Worm (Caenorhabditis elegans) whole organism, mixed stage, embryonic: ENCODE results near the gene cest-26.

Experiments
- ceh-43 ChIP-seq: fragments of 200-800 bp; sonication (Bioruptor generic); optimal IDR thresholded peaks from 2 replicates; lab custom pipeline; 2018; ENCODE audit warnings: mild to moderate bottlenecking, missing genetic modification characterization, moderate library complexity, missing compliant biosample characterization
- ces-1 ChIP-seq: fragments of 150-350 bp; optimal IDR thresholded peaks from 2 replicates; lab custom pipeline; 2014; ENCODE audit warnings: missing biosample characterization, missing genetic modification reagents, missing genetic modification characterization
- elt-3 ChIP-seq: fragments of 150-350 bp; optimal IDR thresholded peaks from 2 replicates; lab custom pipeline; 2014; ENCODE audit warnings: missing biosample characterization, missing genetic modification characterization
- lin-13 ChIP-seq: fragments of 150-350 bp; optimal IDR thresholded peaks from 2 replicates; lab custom pipeline; 2014; ENCODE audit warnings: missing biosample characterization, missing genetic modification characterization
- lsy-2 ChIP-seq: fragments of 150-350 bp; optimal IDR thresholded peaks from 2 replicates; lab custom pipeline; 2014; ENCODE audit warnings: missing biosample characterization, missing genetic modification characterization
- nhr-28 ChIP-seq: fragments of 150-350 bp; optimal IDR thresholded peaks from 2 replicates; lab custom pipeline; 2014; ENCODE audit warnings: missing biosample characterization, missing genetic modification characterization
- pha-4 ChIP-seq: fragments of 150-350 bp; optimal IDR thresholded peaks from 2 replicates; lab custom pipeline; 2018; ENCODE audit warnings: missing biosample characterization, missing genetic modification reagents, missing genetic modification characterization
- snpc-4 ChIP-seq: fragments of 150-350 bp; optimal IDR thresholded peaks from 2 replicates; lab custom pipeline; 2014; ENCODE audit warnings: missing biosample characterization, missing genetic modification characterization

DNA sequence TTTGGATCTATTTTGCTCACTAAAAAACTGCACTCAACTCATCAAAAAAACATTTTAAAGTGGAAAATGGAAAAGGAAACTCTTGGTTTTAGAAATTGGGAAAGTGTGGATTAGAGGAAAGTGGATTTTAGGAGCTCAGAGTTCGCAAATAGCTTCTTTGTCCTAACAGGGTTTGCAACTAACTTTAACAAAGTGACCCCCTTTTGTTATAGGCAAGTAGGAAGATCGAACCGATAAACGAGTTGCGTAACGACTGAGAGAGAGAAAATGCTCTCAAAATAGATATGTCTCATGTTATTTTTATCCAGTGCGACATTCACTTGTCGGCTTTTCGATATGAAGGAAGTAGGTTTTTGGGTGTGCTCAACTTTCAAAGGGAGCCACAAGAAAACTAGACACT lies 11.0 kb downstream of the cest-26 start:
- TF ChIP-seq nhr-28 (tag; lab: Kevin White, UChicago), result no peak
- TF ChIP-seq lin-13 (tag; lab: Kevin White, UChicago), result no peak
- no peak for TF ChIP-seq snpc-4
- TF ChIP-seq elt-3 (tag; lab: Kevin White, UChicago), result no peak
- peak; percentile 87 for TF ChIP-seq ces-1 (GFP tag; lab: Kevin White, UChicago)
- TF ChIP-seq pha-4 (tag; lab: Kevin White, UChicago), result no peak
- no peak for TF ChIP-seq lsy-2 (tag; lab: Kevin White, UChicago)
- TF ChIP-seq ceh-43 (GFP tag; lab: Kevin White, UChicago), result no peak
